Fruit fly (Drosophila melanogaster) whole organism, embryonic: ENCODE measurements around the gene peng.

Source experiments
- Atf6 ChIP-seq: fragments of 200-800 bp; sonication (Bioruptor generic); IDR thresholded peaks from 2 replicates; pipeline ENCODE4 v1.3.6; 2022; ENCODE audit warnings: missing biosample characterization, missing genetic modification characterization
- B-H2 ChIP-seq: fragments of 200-800 bp; sonication (Bioruptor generic); optimal IDR thresholded peaks from 2 replicates; lab custom pipeline; 2018; ENCODE audit warnings: missing biosample characterization, mild to moderate bottlenecking, missing genetic modification characterization
- Bteb2 ChIP-seq: fragments of 200-800 bp; sonication (Bioruptor generic); optimal IDR thresholded peaks from 2 replicates; lab custom pipeline; 2016; ENCODE audit warnings: missing biosample characterization, missing genetic modification characterization
- CG1024 ChIP-seq: fragments of 200-800 bp; sonication (Bioruptor generic); IDR thresholded peaks from 2 replicates; pipeline ENCODE4 v1.3.6; 2022; ENCODE audit warnings: missing biosample characterization, missing genetic modification characterization
- CG12071 ChIP-seq: fragments of 200-800 bp; sonication (Bioruptor generic); optimal IDR thresholded peaks from 3 replicates; lab custom pipeline; 2018; ENCODE audit warnings: missing biosample characterization, mild to moderate bottlenecking, missing genetic modification characterization
- CG12744 ChIP-seq: fragments of 200-800 bp; sonication (Bioruptor generic); optimal IDR thresholded peaks from 2 replicates; lab custom pipeline; 2016; ENCODE audit warnings: missing biosample characterization, missing genetic modification characterization
- CG16813 ChIP-seq: fragments of 200-800 bp; sonication (Bioruptor generic); IDR thresholded peaks from 3 replicates; pipeline ENCODE4 v1.3.6; 2022; ENCODE audit warnings: missing biosample characterization, missing genetic modification characterization; ENCODE audit not compliant: partially characterized antibody
- CG17612 ChIP-seq: fragments of 200-800 bp; sonication (Bioruptor generic); IDR thresholded peaks from 2 replicates; pipeline ENCODE4 v1.3.6; 2022; ENCODE audit warnings: missing biosample characterization, missing genetic modification characterization
- CG2712 ChIP-seq: fragments of 200-800 bp; optimal IDR thresholded peaks from 3 replicates; lab custom pipeline; 2019; ENCODE audit warnings: missing biosample characterization, mild to moderate bottlenecking, missing genetic modification characterization, moderate library complexity
- CG30431 ChIP-seq: fragments of 200-800 bp; sonication (Bioruptor generic); optimal IDR thresholded peaks from 2 replicates; lab custom pipeline; 2017; ENCODE audit warnings: missing biosample characterization, missing genetic modification characterization
- CG33213 ChIP-seq: fragments of 200-800 bp; sonication (Bioruptor generic); optimal IDR thresholded peaks from 3 replicates; lab custom pipeline; 2016; ENCODE audit warnings: missing biosample characterization, missing genetic modification characterization
- CG3407 ChIP-seq: fragments of 200-800 bp; sonication (Bioruptor generic); optimal IDR thresholded peaks from 2 replicates; lab custom pipeline; 2018; ENCODE audit warnings: missing biosample characterization, mild to moderate bottlenecking, missing genetic modification characterization
- CG34224 ChIP-seq: fragments of 200-800 bp; sonication (Bioruptor generic); IDR thresholded peaks from 3 replicates; pipeline ENCODE4 v1.3.6; 2022; ENCODE audit warnings: missing biosample characterization, missing genetic modification characterization; ENCODE audit not compliant: partially characterized antibody
- CG4617 ChIP-seq: fragments of 200-800 bp; sonication (Bioruptor generic); optimal IDR thresholded peaks from 3 replicates; lab custom pipeline; 2016; ENCODE audit warnings: missing biosample characterization, missing genetic modification characterization, borderline replicate concordance
- CG6654 ChIP-seq: fragments of 200-800 bp; sonication (Bioruptor generic); optimal IDR thresholded peaks from 2 replicates; lab custom pipeline; 2017; ENCODE audit warnings: missing biosample characterization, mild to moderate bottlenecking, missing genetic modification characterization
- CG6854 ChIP-seq: fragments of 200-800 bp; sonication (Bioruptor generic); optimal IDR thresholded peaks from 3 replicates; lab custom pipeline; 2017; ENCODE audit warnings: missing biosample characterization, mild to moderate bottlenecking, missing genetic modification characterization
- CG7357 ChIP-seq: fragments of 200-800 bp; sonication (Bioruptor generic); IDR thresholded peaks from 3 replicates; pipeline ENCODE4 v1.3.6; 2022; ENCODE audit warnings: missing biosample characterization, missing genetic modification characterization
- CG7963 ChIP-seq: fragments of 200-800 bp; sonication (Bioruptor generic); IDR thresholded peaks from 3 replicates; pipeline ENCODE4 v1.3.6; 2022; ENCODE audit warnings: missing biosample characterization, missing genetic modification characterization; ENCODE audit not compliant: partially characterized antibody
- CG8089 ChIP-seq: fragments of 200-800 bp; sonication (Bioruptor generic); optimal IDR thresholded peaks from 3 replicates; lab custom pipeline; 2016; ENCODE audit warnings: missing biosample characterization, missing genetic modification characterization
- CoRest ChIP-seq: fragments of 200-800 bp; sonication (Bioruptor generic); optimal IDR thresholded peaks from 3 replicates; lab custom pipeline; 2018; ENCODE audit warnings: missing biosample characterization, mild to moderate bottlenecking, missing genetic modification characterization, moderate library complexity
- Dad ChIP-seq: fragments of 200-800 bp; sonication (Bioruptor generic); optimal IDR thresholded peaks from 3 replicates; lab custom pipeline; 2016; ENCODE audit warnings: missing biosample characterization, missing genetic modification characterization
- Dref ChIP-seq: fragments of 200-800 bp; sonication (Bioruptor generic); IDR thresholded peaks from 2 replicates; pipeline ENCODE4 v1.3.6; 2022; ENCODE audit warnings: missing biosample characterization, missing genetic modification characterization
- ERR ChIP-seq: fragments of 200-800 bp; sonication (Bioruptor generic); optimal IDR thresholded peaks from 2 replicates; lab custom pipeline; 2016; ENCODE audit warnings: missing biosample characterization, missing genetic modification characterization
- Lhr ChIP-seq: fragments of 200-800 bp; sonication (Bioruptor generic); optimal IDR thresholded peaks from 3 replicates; lab custom pipeline; 2017; ENCODE audit warnings: mild to moderate bottlenecking, missing biosample characterization, missing genetic modification reagents, missing genetic modification characterization
- MESR4 ChIP-seq: fragments of 200-800 bp; sonication (Bioruptor generic); optimal IDR thresholded peaks from 2 replicates; lab custom pipeline; 2018; ENCODE audit warnings: missing biosample characterization, mild to moderate bottlenecking, missing genetic modification characterization, moderate library complexity
- Myb ChIP-seq: fragments of 200-800 bp; sonication (Bioruptor generic); optimal IDR thresholded peaks from 2 replicates; lab custom pipeline; 2016; ENCODE audit warnings: missing biosample characterization, missing genetic modification characterization
- NFAT ChIP-seq: fragments of 200-800 bp; sonication (Bioruptor generic); IDR thresholded peaks from 2 replicates; pipeline ENCODE4 v1.3.6; 2022; ENCODE audit warnings: missing biosample characterization, missing genetic modification characterization
- Neu2 ChIP-seq: fragments of 200-800 bp; sonication (Bioruptor generic); optimal IDR thresholded peaks from 3 replicates; lab custom pipeline; 2016; ENCODE audit warnings: missing biosample characterization, missing genetic modification characterization, borderline replicate concordance
- Pdp1 ChIP-seq, 2 experiments: fragments of 200-800 bp; sonication (Bioruptor generic); optimal IDR thresholded peaks; 3 replicates each; lab custom pipeline; 2016; ENCODE audit warnings: missing biosample characterization in 2 of 2, missing genetic modification characterization in 2 of 2, mild to moderate bottlenecking in 1 of 2, moderate library complexity in 1 of 2
- Sry-δ ChIP-seq: fragments of 200-800 bp; sonication (Bioruptor generic); optimal IDR thresholded peaks from 2 replicates; lab custom pipeline; 2016; ENCODE audit warnings: missing biosample characterization, missing genetic modification characterization
- Tbp ChIP-seq: fragments of >200 bp; optimal IDR thresholded peaks from 2 replicates; lab custom pipeline; 2018; ENCODE audit warnings: missing biosample characterization, missing genetic modification characterization
- Usf ChIP-seq: fragments of 200-800 bp; sonication (Bioruptor generic); optimal IDR thresholded peaks from 2 replicates; lab custom pipeline; 2017; ENCODE audit warnings: missing genotype, missing biosample characterization, missing genetic modification characterization
- amos ChIP-seq: fragments of 200-800 bp; sonication (Bioruptor generic); IDR thresholded peaks from 2 replicates; pipeline ENCODE4 v1.3.6; 2022; ENCODE audit warnings: missing biosample characterization, missing genetic modification characterization; ENCODE audit not compliant: partially characterized antibody
- ap ChIP-seq: fragments of 200-800 bp; sonication (Bioruptor generic); IDR thresholded peaks from 2 replicates; pipeline ENCODE4 v1.3.6; 2022; ENCODE audit warnings: missing biosample characterization, missing genetic modification characterization
- ase ChIP-seq: fragments of 200-800 bp; sonication (Bioruptor generic); IDR thresholded peaks from 3 replicates; pipeline ENCODE4 v1.3.6; 2022; ENCODE audit warnings: missing biosample characterization, missing genetic modification characterization
- ato ChIP-seq: fragments of 200-800 bp; sonication (Bioruptor generic); IDR thresholded peaks from 2 replicates; pipeline ENCODE4 v1.3.6; 2022; ENCODE audit warnings: missing biosample characterization, missing genetic modification characterization; ENCODE audit not compliant: partially characterized antibody
- crol ChIP-seq: fragments of 200-800 bp; sonication (Bioruptor generic); IDR thresholded peaks from 2 replicates; pipeline ENCODE4 v1.3.6; 2022; ENCODE audit warnings: missing biosample characterization, missing genetic modification characterization
- crp ChIP-seq, 2 experiments: fragments of 200-800 bp; sonication (Bioruptor generic); optimal IDR thresholded peaks; 2 replicates in 1 of 2; 3 replicates in 1 of 2; lab custom pipeline; 2017; ENCODE audit warnings: missing biosample characterization in 2 of 2, missing genetic modification characterization in 2 of 2, mild to moderate bottlenecking in 1 of 2, moderate library complexity in 1 of 2
- dati ChIP-seq: fragments of 200-800 bp; sonication (Bioruptor generic); IDR thresholded peaks from 2 replicates; pipeline ENCODE4 v1.3.6; 2022; ENCODE audit warnings: missing biosample characterization, missing genetic modification characterization
- esg ChIP-seq: fragments of 200-800 bp; sonication (Bioruptor generic); conservative IDR thresholded peaks from 2 replicates; pipeline ENCODE4 v1.3.6; 2022; ENCODE audit warnings: missing biosample characterization, missing genetic modification characterization
- gce ChIP-seq: fragments of 200-800 bp; sonication (Bioruptor generic); IDR thresholded peaks from 3 replicates; pipeline ENCODE4 v1.3.6; 2022; ENCODE audit warnings: missing biosample characterization, missing genetic modification characterization
- inv ChIP-seq: fragments of 200-800 bp; sonication (Bioruptor generic); IDR thresholded peaks from 2 replicates; pipeline ENCODE4 v1.3.6; 2022; ENCODE audit warnings: missing biosample characterization, missing genetic modification characterization; ENCODE audit not compliant: partially characterized antibody
- kah ChIP-seq: fragments of 200-800 bp; sonication (Bioruptor generic); optimal IDR thresholded peaks from 2 replicates; lab custom pipeline; 2018; ENCODE audit warnings: missing biosample characterization, mild to moderate bottlenecking, missing genetic modification characterization
- kay ChIP-seq: fragments of 200-800 bp; sonication (Bioruptor generic); optimal IDR thresholded peaks from 2 replicates; lab custom pipeline; 2016; ENCODE audit warnings: missing biosample characterization, missing genetic modification characterization
- lmd ChIP-seq: fragments of 200-800 bp; sonication (Bioruptor generic); IDR thresholded peaks from 2 replicates; pipeline ENCODE4 v1.3.6; 2022; ENCODE audit warnings: missing biosample characterization, missing genetic modification characterization
- pb ChIP-seq: fragments of 200-800 bp; sonication (Bioruptor generic); optimal IDR thresholded peaks from 3 replicates; lab custom pipeline; 2016; ENCODE audit warnings: missing biosample characterization, missing genetic modification characterization
- phol ChIP-seq: fragments of 200-800 bp; sonication (Bioruptor generic); optimal IDR thresholded peaks from 3 replicates; lab custom pipeline; 2018; ENCODE audit warnings: missing biosample characterization, mild to moderate bottlenecking, missing genetic modification characterization, moderate library complexity
- sisA ChIP-seq: fragments of 200-800 bp; sonication (Bioruptor generic); IDR thresholded peaks from 2 replicates; pipeline ENCODE4 v1.3.6; 2022; ENCODE audit warnings: missing biosample characterization, missing genetic modification characterization
- tgo ChIP-seq: fragments of 200-800 bp; sonication (Bioruptor generic); IDR thresholded peaks from 3 replicates; pipeline ENCODE4 v1.3.6; 2022; ENCODE audit warnings: missing biosample characterization, missing genetic modification characterization

Gene peng

DNA sequence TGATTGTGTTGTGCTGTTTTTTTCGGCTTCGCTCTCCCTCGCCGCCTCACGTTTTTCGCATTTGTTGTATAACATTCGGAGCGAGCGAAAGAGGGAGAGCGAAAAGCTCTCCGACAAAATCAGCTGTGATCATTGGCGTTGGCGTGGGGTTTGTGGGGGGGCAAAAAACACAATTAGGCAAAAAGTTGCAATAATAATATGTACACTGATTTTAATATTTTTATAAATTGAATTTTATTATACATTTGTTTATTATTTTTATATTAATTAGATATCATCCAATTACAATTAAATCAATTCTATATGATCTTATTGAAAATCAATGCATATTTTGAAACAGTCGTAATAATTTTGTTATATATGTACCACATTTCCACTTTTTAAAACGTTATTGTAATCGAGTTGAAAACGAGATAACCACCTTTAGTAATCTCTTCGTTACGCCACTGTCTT, 26.0 kb upstream of the peng start (continued):
- TF ChIP-seq gce (GFP tag; lab: Robert Waterston, UW) = no peak
- TF ChIP-seq ap (GFP tag; lab: Robert Waterston, UW) = no peak
- 0 out of 2 replicates have a peak, but pooled peaks have one; percentile 41 for TF ChIP-seq NFAT (GFP tag; lab: Robert Waterston, UW)
- TF ChIP-seq CG6654 (GFP tag; lab: Kevin White, UChicago) = no peak
- TF ChIP-seq CG12071 = no peak
- TF ChIP-seq Atf6 (GFP tag; lab: Robert Waterston, UW) = no peak
- no peak for TF ChIP-seq Usf (GFP tag; lab: Kevin White, UChicago)
- TF ChIP-seq CG4617 = no peak
- TF ChIP-seq CG7357 (GFP tag; lab: Robert Waterston, UW) = no peak
- TF ChIP-seq CG3407 (GFP tag; lab: Kevin White, UChicago) = no peak
- no peak for TF ChIP-seq CG1024 (GFP tag; lab: Robert Waterston, UW)
- TF ChIP-seq Dad (GFP tag; lab: Kevin White, UChicago) = no peak
- TF ChIP-seq CG2712 (tag; lab: Kevin White, UChicago) = peak; percentile 40
- no peak for TF ChIP-seq CG30431 (GFP tag; lab: Kevin White, UChicago)
- no peak for TF ChIP-seq B-H2
- TF ChIP-seq ase (GFP tag; lab: Robert Waterston, UW) = no peak
- TF ChIP-seq dati (GFP tag; lab: Robert Waterston, UW) = no peak
- no peak for TF ChIP-seq Lhr (GFP tag; lab: Kevin White, UChicago)
- peak in 1 of 2 experiments; percentile 62 for TF ChIP-seq crp (GFP tag; optimal IDR thresholded peaks at IDR 0.05; lab: Kevin White, UChicago)
- no peak for TF ChIP-seq pb (GFP tag; lab: Kevin White, UChicago)
- no peak for TF ChIP-seq CG17612 (GFP tag; lab: Robert Waterston, UW)
- TF ChIP-seq inv = no peak
- no peak for TF ChIP-seq CG34224 (GFP tag; lab: Robert Waterston, UW)

DNA sequence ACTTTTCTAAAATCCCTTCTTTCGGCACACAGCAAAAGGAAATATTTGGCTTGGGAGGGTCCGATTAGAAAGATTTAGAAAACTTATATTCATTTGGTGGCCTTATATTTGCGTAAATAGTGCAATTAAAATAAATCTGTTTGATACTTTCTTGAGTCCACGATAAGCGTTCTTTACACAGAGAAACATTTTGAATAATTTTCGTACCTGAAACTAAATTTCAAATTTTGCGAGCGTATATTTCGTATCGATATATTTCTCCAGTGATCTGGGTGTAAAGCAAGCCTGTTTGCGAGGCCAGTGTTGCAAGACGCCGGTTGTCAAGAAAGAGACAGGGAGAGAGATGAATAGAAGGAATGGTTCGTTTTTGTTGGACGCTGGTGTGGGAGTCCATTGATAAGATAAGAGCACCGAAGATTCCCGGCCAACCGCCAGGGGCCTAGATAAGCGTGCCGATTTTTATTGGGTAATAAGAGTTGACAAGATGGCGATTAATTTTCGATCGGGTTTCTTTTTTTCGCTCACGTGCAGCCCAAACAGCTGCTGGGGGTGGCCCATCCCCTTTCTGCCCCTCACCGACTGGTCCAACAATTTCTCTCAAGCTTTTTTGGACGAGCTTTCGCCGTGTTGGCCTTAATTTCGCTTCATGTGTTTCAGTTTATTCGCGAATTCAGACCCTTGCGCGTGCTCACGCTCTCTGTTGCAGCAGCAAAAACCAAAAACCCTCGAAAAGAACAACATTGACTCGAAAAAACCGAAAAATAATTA, 24.2 kb upstream of the peng start, which contains the start of gene slgA:
slgA (plus strand) TSS at position 344 of the 768 bp plus-strand sequence.
- peak; percentile 35 for TF ChIP-seq Bteb2
- TF ChIP-seq CG8089 (GFP tag; lab: Kevin White, UChicago) = peak; percentile 34
- peak; percentile 31; the same call in 1 of the 2 replicates for TF ChIP-seq ato
- TF ChIP-seq CG6854 (GFP tag; lab: Kevin White, UChicago) = no peak
- TF ChIP-seq lmd (GFP tag; lab: Robert Waterston, UW) = peak; percentile 44; the same call in 1 of the 2 replicates
- no peak for TF ChIP-seq Neu2 (GFP tag; lab: Kevin White, UChicago)
- TF ChIP-seq sisA (GFP tag; lab: Robert Waterston, UW) = peak; percentile 32; the same call in 1 of the 2 replicates
- peak; percentile 54 for TF ChIP-seq CG33213 (GFP tag; lab: Kevin White, UChicago)
- TF ChIP-seq tgo (GFP tag; lab: Robert Waterston, UW) = no peak; the same call in 2 of the 3 replicates
- no peak for TF ChIP-seq CG12744
- no peak for TF ChIP-seq Tbp (GFP tag; lab: Kevin White, UChicago)
- peak; percentile 49; the same call in 1 of the 3 replicates for TF ChIP-seq CG7963 (GFP tag; lab: Robert Waterston, UW)
- TF ChIP-seq esg (GFP tag; lab: Robert Waterston, UW) = no peak
- peak; percentile 23 for TF ChIP-seq phol
- peak; percentile 75 for TF ChIP-seq Myb (GFP tag; lab: Kevin White, UChicago)
- TF ChIP-seq Dref (GFP tag; lab: Robert Waterston, UW) = peak; percentile 82
- TF ChIP-seq crol = peak; percentile 83
- TF ChIP-seq Sry-δ (GFP tag; lab: Kevin White, UChicago) = peak; percentile 85
- peak; percentile 75 for TF ChIP-seq CG16813
- peak; percentile 32 for TF ChIP-seq MESR4
- TF ChIP-seq kah (GFP tag; lab: Kevin White, UChicago) = no peak
- TF ChIP-seq kay (GFP tag; lab: Kevin White, UChicago) = no peak
- TF ChIP-seq ERR (GFP tag; lab: Kevin White, UChicago) = peak; percentile 28
- peak; percentile 48 for TF ChIP-seq CoRest (tag; lab: Kevin White, UChicago)
- peak; percentile 71 for TF ChIP-seq amos (GFP tag; lab: Robert Waterston, UW)
- peak in 1 of 2 experiments; percentile 30 for TF ChIP-seq Pdp1 (GFP tag; optimal IDR thresholded peaks at IDR 0.05; lab: Kevin White, UChicago)
